Worm (Caenorhabditis elegans) whole organism, L2 larva: ENCODE measurements around the gene uda-1.

ENCODE experiments used
- C34F6.9 ChIP-seq: fragments of 150-350 bp; optimal IDR thresholded peaks from 2 replicates; lab custom pipeline; 2014; ENCODE audit warnings: missing biosample characterization, missing genetic modification characterization
- F13H6.1 ChIP-seq: sonication (generic microtip); optimal IDR thresholded peaks from 2 replicates; lab custom pipeline; 2016; ENCODE audit warnings: missing genetic modification characterization, missing compliant biosample characterization
- R02D3.7 ChIP-seq: fragments of 150-350 bp; optimal IDR thresholded peaks from 2 replicates; lab custom pipeline; 2014; ENCODE audit warnings: missing biosample characterization, missing genetic modification characterization
- Y55F3AM.14 ChIP-seq: fragments of 200-800 bp; sonication (Bioruptor generic); optimal IDR thresholded peaks from 2 replicates; lab custom pipeline; 2018; ENCODE audit warnings: mild to moderate bottlenecking, missing genetic modification characterization, missing compliant biosample characterization
- alr-1 ChIP-seq: fragments of 150-350 bp; optimal IDR thresholded peaks from 2 replicates; lab custom pipeline; 2014; ENCODE audit warnings: missing biosample characterization, missing genetic modification characterization
- ama-1 ChIP-seq: fragments of 150-350 bp; optimal IDR thresholded peaks from 2 replicates; lab custom pipeline; 2018; ENCODE audit warnings: inconsistent platforms
- blmp-1 ChIP-seq: sonication (generic microtip); optimal IDR thresholded peaks from 2 replicates; lab custom pipeline; 2017; ENCODE audit warnings: missing genetic modification characterization, mild to moderate bottlenecking, missing compliant biosample characterization, antibody characterized with exemption, moderate library complexity; ENCODE audit not compliant: insufficient read depth
- ceh-16 ChIP-seq: fragments of 150-350 bp; optimal IDR thresholded peaks from 2 replicates; lab custom pipeline; 2014; ENCODE audit warnings: missing biosample characterization, missing genetic modification characterization
- crh-2 ChIP-seq: sonication (generic microtip); optimal IDR thresholded peaks from 2 replicates; lab custom pipeline; 2017; ENCODE audit warnings: missing biosample characterization, missing genetic modification characterization
- egl-27 ChIP-seq: sonication (generic microtip); optimal IDR thresholded peaks from 3 replicates; lab custom pipeline; 2017; ENCODE audit warnings: missing biosample characterization, missing genetic modification reagents, missing genetic modification characterization
- elt-1 ChIP-seq: fragments of 150-350 bp; optimal IDR thresholded peaks from 2 replicates; lab custom pipeline; 2014; ENCODE audit warnings: missing biosample characterization, missing genetic modification characterization
- elt-3 ChIP-seq: sonication (generic microtip); optimal IDR thresholded peaks from 2 replicates; lab custom pipeline; 2017; ENCODE audit warnings: missing biosample characterization, missing genetic modification characterization
- fos-1 ChIP-seq: fragments of 150-350 bp; optimal IDR thresholded peaks from 2 replicates; lab custom pipeline; 2014; ENCODE audit warnings: missing biosample characterization, missing genetic modification characterization
- lin-11 ChIP-seq: fragments of 150-350 bp; sonication (generic microtip); optimal IDR thresholded peaks from 2 replicates; lab custom pipeline; 2014; ENCODE audit warnings: missing biosample characterization, missing genetic modification characterization, inconsistent platforms, mixed read lengths
- lin-39 ChIP-seq: fragments of 150-350 bp; optimal IDR thresholded peaks from 2 replicates; lab custom pipeline; 2014; ENCODE audit warnings: missing biosample characterization, missing genetic modification reagents, missing genetic modification characterization
- lsy-2 ChIP-seq, 2 experiments: fragments of 150-350 bp in 1 of 2; sonication (generic microtip) in 1 of 2; optimal IDR thresholded peaks; 2 replicates each; lab custom pipeline; 2014 to 2017; ENCODE audit warnings: missing biosample characterization in 2 of 2, missing genetic modification characterization in 2 of 2
- mab-5 ChIP-seq: fragments of 150-350 bp; optimal IDR thresholded peaks from 2 replicates; lab custom pipeline; 2014; ENCODE audit warnings: missing biosample characterization, missing genetic modification characterization
- mbf-1 ChIP-seq: sonication (generic microtip); optimal IDR thresholded peaks from 2 replicates; lab custom pipeline; 2017; ENCODE audit warnings: missing biosample characterization, missing genetic modification characterization
- nhr-10 ChIP-seq: sonication (generic microtip); optimal IDR thresholded peaks from 2 replicates; lab custom pipeline; 2017; ENCODE audit warnings: missing biosample characterization, missing genetic modification characterization
- nhr-11 ChIP-seq: fragments of 150-350 bp; optimal IDR thresholded peaks from 2 replicates; lab custom pipeline; 2014; ENCODE audit warnings: missing biosample characterization, missing genetic modification characterization
- nhr-12 ChIP-seq: fragments of 150-350 bp; optimal IDR thresholded peaks from 2 replicates; lab custom pipeline; 2014; ENCODE audit warnings: missing biosample characterization, missing genetic modification characterization
- nhr-21 ChIP-seq: fragments of 150-350 bp; optimal IDR thresholded peaks from 2 replicates; lab custom pipeline; 2014; ENCODE audit warnings: missing biosample characterization, missing genetic modification characterization
- nhr-23 ChIP-seq: fragments of 150-350 bp; optimal IDR thresholded peaks from 2 replicates; lab custom pipeline; 2014; ENCODE audit warnings: missing biosample characterization, missing genetic modification reagents, missing genetic modification characterization
- nhr-25 ChIP-seq: fragments of 150-350 bp; sonication (generic microtip); optimal IDR thresholded peaks from 3 replicates; lab custom pipeline; 2014; ENCODE audit warnings: missing biosample characterization, missing genetic modification characterization
- nhr-6 ChIP-seq: fragments of 150-350 bp; optimal IDR thresholded peaks from 2 replicates; lab custom pipeline; 2014; ENCODE audit warnings: missing biosample characterization, missing genetic modification characterization
- nhr-77 ChIP-seq: fragments of 150-350 bp; optimal IDR thresholded peaks from 2 replicates; lab custom pipeline; 2014; ENCODE audit warnings: missing biosample characterization, missing genetic modification characterization
- peb-1 ChIP-seq: fragments of 150-350 bp; optimal IDR thresholded peaks from 2 replicates; lab custom pipeline; 2014; ENCODE audit warnings: missing biosample characterization, missing genetic modification characterization
- skn-1 ChIP-seq: sonication (generic microtip); optimal IDR thresholded peaks from 2 replicates; lab custom pipeline; 2017; ENCODE audit warnings: missing biosample characterization, missing genetic modification characterization
- sma-3 ChIP-seq: sonication (generic microtip); optimal IDR thresholded peaks from 2 replicates; lab custom pipeline; 2016; ENCODE audit warnings: missing genetic modification reagents, missing genetic modification characterization, missing compliant biosample characterization
- sma-9 ChIP-seq, 2 experiments: fragments of 150-350 bp in 1 of 2; sonication (generic microtip) in 1 of 2; optimal IDR thresholded peaks; 2 replicates each; lab custom pipeline; 2014 to 2016; ENCODE audit warnings: missing genetic modification characterization in 2 of 2, mild to moderate bottlenecking in 1 of 2, missing biosample characterization in 1 of 2, missing compliant biosample characterization in 1 of 2, missing genetic modification reagents in 1 of 2, moderate library complexity in 1 of 2
- unc-39 ChIP-seq: fragments of 150-350 bp; optimal IDR thresholded peaks from 2 replicates; lab custom pipeline; 2014; ENCODE audit warnings: missing biosample characterization, missing genetic modification characterization
- unc-55 ChIP-seq: fragments of 150-350 bp; sonication (generic microtip); optimal IDR thresholded peaks from 3 replicates; lab custom pipeline; 2014; ENCODE audit warnings: missing biosample characterization, missing genetic modification reagents, missing genetic modification characterization
- unc-62 ChIP-seq: fragments of 150-350 bp; optimal IDR thresholded peaks from 2 replicates; lab custom pipeline; 2014; ENCODE audit warnings: missing biosample characterization, missing genetic modification reagents, missing genetic modification characterization
- ztf-11 ChIP-seq: sonication (generic microtip); optimal IDR thresholded peaks from 2 replicates; lab custom pipeline; 2017; ENCODE audit warnings: missing biosample characterization, missing genetic modification characterization
- ztf-4 ChIP-seq: fragments of 150-350 bp; optimal IDR thresholded peaks from 2 replicates; lab custom pipeline; 2014; ENCODE audit warnings: missing biosample characterization, missing genetic modification characterization

The uda-1 gene

DNA sequence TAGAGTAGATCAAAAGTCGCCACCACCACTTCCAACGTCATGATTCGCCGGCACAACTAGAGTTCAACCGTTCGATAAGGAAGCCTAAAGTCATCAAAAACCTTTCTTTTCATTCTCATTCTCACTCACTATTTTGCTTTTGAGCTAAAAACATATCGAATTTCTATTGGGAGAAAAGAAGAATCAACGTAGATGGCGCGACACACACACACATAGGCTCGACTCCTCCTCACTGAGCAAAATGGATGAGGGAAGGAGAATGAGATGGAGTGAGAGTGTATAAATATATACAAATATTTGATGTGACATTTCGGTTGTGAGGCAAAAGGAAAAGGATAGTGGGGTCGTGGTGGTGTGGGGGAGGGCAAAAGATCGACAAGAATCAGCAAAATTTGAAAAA, 40.2 kb downstream of the uda-1 start:
- TF ChIP-seq ceh-16 (tag; lab: Kevin White, UChicago), result no peak
- peak; percentile 30 for TF ChIP-seq F13H6.1 (tag; lab: Kevin White, UChicago)
- no peak for TF ChIP-seq nhr-11 (tag; lab: Kevin White, UChicago)

DNA sequence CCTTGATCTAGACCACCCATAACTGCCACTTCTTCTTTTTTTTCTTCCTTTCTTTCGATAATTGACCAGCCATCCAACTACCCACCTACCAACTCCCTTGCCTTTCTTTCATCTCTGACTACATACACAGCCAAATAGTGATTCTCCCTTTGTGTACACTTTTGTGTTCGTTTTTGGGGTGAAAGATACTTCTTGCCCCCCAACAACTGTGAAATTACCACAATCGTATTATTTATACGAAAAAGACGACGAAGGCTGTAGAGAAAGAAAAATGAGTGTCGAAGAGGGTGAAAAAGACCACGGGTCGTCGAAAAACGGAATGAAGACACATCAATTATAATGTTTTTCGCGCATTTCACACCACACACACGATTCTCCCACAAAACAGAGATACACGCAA, 41.9 kb downstream of the uda-1 start:
- TF ChIP-seq ama-1 (lab: Kevin White, UChicago), result peak; percentile 42
- peak; percentile 38 for TF ChIP-seq blmp-1 (tag; lab: Kevin White, UChicago)
- TF ChIP-seq sma-3, result peak; percentile 3
- TF ChIP-seq sma-9 (GFP tag; optimal IDR thresholded peaks at IDR 0.05; lab: Kevin White, UChicago), result peak; percentile 12
- TF ChIP-seq sma-9 (tag; optimal IDR thresholded peaks at IDR 0.05; lab: Kevin White, UChicago), result no peak
- TF ChIP-seq egl-27 (tag; lab: Kevin White, UChicago), result no peak
- TF ChIP-seq crh-2 (tag; lab: Kevin White, UChicago), result peak; percentile 81
- TF ChIP-seq mab-5 (tag; lab: Kevin White, UChicago), result no peak
- no peak for TF ChIP-seq ztf-4 (tag; lab: Kevin White, UChicago)
- TF ChIP-seq nhr-25, result peak; percentile 67
- no peak for TF ChIP-seq alr-1
- no peak for TF ChIP-seq ztf-11 (tag; lab: Kevin White, UChicago)
- TF ChIP-seq peb-1 (tag; lab: Kevin White, UChicago), result no peak
- no peak for TF ChIP-seq nhr-6 (tag; lab: Kevin White, UChicago)
- TF ChIP-seq R02D3.7 (tag; lab: Kevin White, UChicago), result no peak
- TF ChIP-seq lin-39, result no peak
- TF ChIP-seq nhr-12 (tag; lab: Kevin White, UChicago), result no peak
- no peak for TF ChIP-seq nhr-21 (tag; lab: Kevin White, UChicago)
- no peak for TF ChIP-seq F13H6.1 (tag; lab: Kevin White, UChicago)

DNA sequence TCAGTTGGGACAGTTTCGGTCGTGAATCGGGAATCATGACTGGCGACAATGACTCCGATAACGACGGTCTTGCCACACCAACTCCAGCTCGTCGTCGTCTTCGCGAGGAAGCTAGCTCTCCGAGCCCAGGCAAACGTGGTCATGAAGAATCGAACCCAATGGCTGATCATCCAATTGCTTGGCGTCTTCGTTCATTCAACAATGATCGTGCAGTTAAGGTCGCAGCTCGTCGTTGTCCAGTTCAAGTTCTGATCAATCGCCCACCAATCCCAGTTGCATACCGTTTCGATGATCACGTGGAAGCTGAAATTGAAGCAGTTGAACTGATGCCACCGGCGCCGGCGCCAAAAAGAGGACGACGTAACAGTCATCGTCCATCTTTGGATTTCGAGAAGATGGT, 42.6 kb downstream of the uda-1 start:
- TF ChIP-seq skn-1 (tag; lab: Kevin White, UChicago) (no peak), blmp-1 (tag; lab: Kevin White, UChicago) (no peak), ztf-4 (tag; lab: Kevin White, UChicago) (no peak), lin-11 (tag; lab: Kevin White, UChicago) (no peak), lsy-2 (tag; optimal IDR thresholded peaks at IDR 0.05; lab: Kevin White, UChicago) (no peak), unc-39 (tag; lab: Kevin White, UChicago) (no peak), unc-55 (GFP tag; lab: Kevin White, UChicago) (no peak), mbf-1 (tag; lab: Kevin White, UChicago) (no peak), unc-62 (GFP tag; lab: Kevin White, UChicago) (no peak), elt-3 (tag; lab: Kevin White, UChicago) (no peak), nhr-23 (tag; lab: Kevin White, UChicago) (no peak)

DNA sequence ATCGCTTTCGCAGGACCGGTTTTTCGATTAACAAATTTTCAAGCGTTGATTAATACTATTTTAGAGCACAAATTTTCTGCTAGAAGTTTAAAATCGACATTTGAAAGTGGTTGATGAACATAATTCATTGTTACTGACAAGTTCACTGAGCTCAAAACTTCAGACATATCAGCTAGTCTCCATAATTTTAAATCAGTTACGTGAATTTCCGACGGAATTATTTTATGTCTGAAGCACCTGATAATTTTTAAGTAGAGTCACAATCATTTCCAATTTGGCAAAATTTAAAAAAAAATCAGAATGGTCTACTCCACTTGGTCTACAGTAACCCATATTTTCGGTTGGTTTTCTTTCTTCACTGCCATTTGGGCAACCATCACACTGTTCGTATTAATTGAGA, 47.3 kb downstream of the uda-1 start, which contains the start of gene str-118:
TSS of gene str-118 (plus strand) at position 301 of the 400 bp plus-strand sequence.
- no peak for TF ChIP-seq fos-1
- TF ChIP-seq ztf-4 (tag; lab: Kevin White, UChicago), result no peak
- TF ChIP-seq unc-39 (tag; lab: Kevin White, UChicago), result no peak
- no peak for TF ChIP-seq unc-62 (GFP tag; lab: Kevin White, UChicago)
- TF ChIP-seq Y55F3AM.14 (GFP tag; lab: Kevin White, UChicago), result no peak
- no peak for TF ChIP-seq lsy-2 (tag; optimal IDR thresholded peaks at IDR 0.05; lab: Kevin White, UChicago)
- no peak for TF ChIP-seq elt-1 (tag; lab: Kevin White, UChicago)
- TF ChIP-seq F13H6.1 (tag; lab: Kevin White, UChicago), result no peak
- no peak for TF ChIP-seq egl-27 (tag; lab: Kevin White, UChicago)
- no peak for TF ChIP-seq nhr-77 (tag; lab: Kevin White, UChicago)
- TF ChIP-seq unc-55 (GFP tag; lab: Kevin White, UChicago), result no peak
- TF ChIP-seq mab-5 (tag; lab: Kevin White, UChicago), result no peak
- TF ChIP-seq, all 48 proteins: peak for 0

DNA sequence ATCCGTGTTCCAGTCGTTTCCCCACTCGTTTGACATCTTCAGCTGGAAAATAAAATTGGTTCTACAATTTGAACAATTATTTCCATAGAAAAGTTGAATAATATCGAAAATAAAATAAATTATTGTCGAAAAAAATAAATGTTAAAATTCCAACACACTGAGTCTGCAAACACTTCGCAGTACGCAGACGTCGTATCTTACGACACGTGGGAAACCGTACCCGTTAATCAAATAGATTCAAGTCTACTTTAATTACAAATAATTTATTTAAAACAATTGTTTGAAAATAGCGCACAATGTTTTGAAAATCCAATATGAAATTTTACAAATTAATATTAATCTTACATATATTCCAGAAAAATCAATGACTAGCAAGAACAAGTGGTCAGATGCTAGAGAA, 50.3 kb downstream of the uda-1 start, which contains the start of gene yif-1:
TSS of gene yif-1 (minus strand) at position 42 of the 400 bp plus-strand sequence.
- TF ChIP-seq C34F6.9 (tag; lab: Kevin White, UChicago) (peak; percentile 47), nhr-10 (tag; lab: Kevin White, UChicago) (no peak), blmp-1 (tag; lab: Kevin White, UChicago) (no peak), unc-55 (GFP tag; lab: Kevin White, UChicago) (peak; percentile 24), lsy-2 (tag; optimal IDR thresholded peaks at IDR 0.05; lab: Kevin White, UChicago) (peak; percentile 14 to 90)
